Fruit fly (Drosophila melanogaster) whole organism, pupa: ENCODE measurements around the gene arm.

Experiments used
- CG13204 ChIP-seq: fragments of 200-800 bp; sonication (Bioruptor generic); optimal IDR thresholded peaks from 2 replicates; lab custom pipeline; 2018; ENCODE audit warnings: missing biosample characterization, mild to moderate bottlenecking, missing genetic modification characterization, moderate library complexity
- CG15710 ChIP-seq: fragments of 200-800 bp; sonication (Bioruptor generic); optimal IDR thresholded peaks from 2 replicates; lab custom pipeline; 2018; ENCODE audit warnings: missing biosample characterization, mild to moderate bottlenecking, missing genetic modification characterization, moderate library complexity

- no peak for TF ChIP-seq CG13204
- no peak for TF ChIP-seq CG15710 (tag; lab: Kevin White, UChicago)
Observed at dm6 chrX:1845413-1845951, 55.0 kb downstream of the arm start.
